Worm (Caenorhabditis elegans) whole organism, L4/young adult: ENCODE data around the gene T16G12.1.

Experiments
- W03F9.2 ChIP-seq: fragments of 150-350 bp; optimal IDR thresholded peaks from 2 replicates; lab custom pipeline; 2014; ENCODE audit warnings: missing biosample characterization, missing genetic modification characterization
- him-1 ChIP-seq: sonication (generic microtip); optimal IDR thresholded peaks from 2 replicates; lab custom pipeline; 2016; ENCODE audit warnings: missing genotype, missing genetic modification reagents, missing genetic modification characterization, missing compliant biosample characterization

ce11 chrIII:10097981-10098380 is 48.3 kb upstream of the T16G12.1 start, which contains the start of gene spop-1:
- no peak for TF ChIP-seq W03F9.2 (tag; lab: Kevin White, UChicago)
- TF ChIP-seq him-1 (tag; lab: Kevin White, UChicago), result no peak
